Fruit fly (Drosophila melanogaster) whole organism, prepupa: ENCODE data around the gene Hyls1.

ENCODE experiments used
- Blimp-1 ChIP-seq: fragments of 200-800 bp; sonication (Bioruptor generic); optimal IDR thresholded peaks from 3 replicates; lab custom pipeline; 2017; ENCODE audit warnings: missing biosample characterization, missing genetic modification characterization, mild to moderate bottlenecking, moderate library complexity, missing genetic modification reagents
- CG10669 ChIP-seq: fragments of 200-800 bp; sonication (Bioruptor generic); optimal IDR thresholded peaks from 3 replicates; lab custom pipeline; 2018; ENCODE audit warnings: missing biosample characterization, mild to moderate bottlenecking, missing genetic modification characterization, moderate library complexity
- CG15336 ChIP-seq: fragments of 200-800 bp; sonication (Bioruptor generic); IDR thresholded peaks from 2 replicates; pipeline ENCODE4 v1.3.6; 2022; ENCODE audit warnings: missing biosample characterization, missing genetic modification characterization
- CG1621 ChIP-seq: fragments of 200-800 bp; sonication (Bioruptor generic); optimal IDR thresholded peaks from 3 replicates; lab custom pipeline; 2018; ENCODE audit warnings: missing biosample characterization, mild to moderate bottlenecking, missing genetic modification characterization
- CG3919 ChIP-seq: fragments of 200-800 bp; sonication (Bioruptor generic); optimal IDR thresholded peaks from 3 replicates; lab custom pipeline; 2016; ENCODE audit warnings: missing biosample characterization, missing genetic modification characterization
- CG6792 ChIP-seq: fragments of 200-800 bp; sonication (Bioruptor generic); optimal IDR thresholded peaks from 3 replicates; lab custom pipeline; 2016; ENCODE audit warnings: missing biosample characterization, missing genetic modification characterization
- CG6854 ChIP-seq: fragments of 200-800 bp; sonication (Bioruptor generic); optimal IDR thresholded peaks from 2 replicates; lab custom pipeline; 2017; ENCODE audit warnings: missing biosample characterization, mild to moderate bottlenecking, missing genetic modification characterization
- Eip93F ChIP-seq: fragments of 200-800 bp; sonication (Bioruptor generic); optimal IDR thresholded peaks from 2 replicates; lab custom pipeline; 2016; ENCODE audit warnings: missing biosample characterization, mild to moderate bottlenecking, missing genetic modification characterization
- Sox15 ChIP-seq: fragments of 200-800 bp; sonication (Bioruptor generic); optimal IDR thresholded peaks from 3 replicates; lab custom pipeline; 2016; ENCODE audit warnings: missing biosample characterization, missing genetic modification characterization
- acj6 ChIP-seq: fragments of 200-800 bp; sonication (Bioruptor generic); optimal IDR thresholded peaks from 3 replicates; lab custom pipeline; 2016; ENCODE audit warnings: missing biosample characterization, missing genetic modification characterization
- eg ChIP-seq: fragments of 200-800 bp; sonication (Bioruptor generic); IDR thresholded peaks from 3 replicates; pipeline ENCODE4 v1.3.6; 2022; ENCODE audit warnings: missing biosample characterization, missing genetic modification characterization
- topi ChIP-seq: fragments of 200-800 bp; sonication (Bioruptor generic); optimal IDR thresholded peaks from 3 replicates; lab custom pipeline; 2016; ENCODE audit warnings: missing biosample characterization, missing genetic modification characterization

DNA sequence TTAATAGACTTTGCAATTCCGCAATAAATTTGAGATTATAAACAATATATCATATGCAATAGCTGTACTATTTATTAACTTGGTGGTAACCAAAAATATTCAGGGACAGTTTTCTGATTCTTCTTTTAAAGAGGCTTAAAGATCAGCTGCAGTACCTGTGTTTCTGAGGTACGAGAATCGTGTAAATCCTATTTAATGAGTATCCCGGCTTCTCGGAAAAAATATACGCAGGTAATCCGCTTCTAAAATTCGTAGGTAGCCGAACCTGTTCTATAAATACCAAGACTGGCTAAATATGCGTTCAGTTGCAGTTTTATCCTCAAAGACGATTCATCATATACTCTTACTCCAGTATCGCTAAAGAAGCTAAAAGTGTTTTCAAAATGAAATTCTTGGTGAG, 22.8 kb downstream of the Hyls1 start, which contains the start of gene CG4440:
- no peak for TF ChIP-seq CG1621
- TF ChIP-seq CG6792, result no peak
- TF ChIP-seq acj6 (GFP tag; lab: Kevin White, UChicago), result no peak
- no peak for TF ChIP-seq CG10669 (GFP tag; lab: Kevin White, UChicago)
- no peak for TF ChIP-seq Blimp-1 (GFP tag; lab: Kevin White, UChicago)
- TF ChIP-seq topi (GFP tag; lab: Kevin White, UChicago), result no peak
- no peak for TF ChIP-seq eg (GFP tag; lab: Robert Waterston, UW)
- TF ChIP-seq CG3919 (GFP tag; lab: Kevin White, UChicago), result no peak
- no peak for TF ChIP-seq Sox15 (GFP tag; lab: Kevin White, UChicago)
- TF ChIP-seq CG6854, result no peak
- TF ChIP-seq CG15336 (GFP tag; lab: Robert Waterston, UW), result no peak
- no peak for TF ChIP-seq Eip93F
